Worm (Caenorhabditis elegans) whole organism, young adult: Measurements from ENCODE around the gene C04E12.4.
"Not testable (repeated sequence)": the region's sequence is repeated elsewhere in the genome, so short reads cannot be mapped to it uniquely, and the experiment has no call there.

Source experiments
- F23B12.7 ChIP-seq: sonication (generic microtip); optimal IDR thresholded peaks from 2 replicates; lab custom pipeline; 2017; ENCODE audit warnings: missing genetic modification characterization, mild to moderate bottlenecking, missing compliant biosample characterization, antibody characterized with exemption, moderate library complexity; ENCODE audit not compliant: insufficient read depth
- F49E8.2 ChIP-seq: sonication (generic microtip); optimal IDR thresholded peaks from 3 replicates; lab custom pipeline; 2017; ENCODE audit warnings: missing genetic modification characterization, mild to moderate bottlenecking, missing compliant biosample characterization, antibody characterized with exemption, moderate library complexity; ENCODE audit not compliant: insufficient read depth
- F57C9.4 ChIP-seq: sonication (generic microtip); optimal IDR thresholded peaks from 2 replicates; lab custom pipeline; 2017; ENCODE audit warnings: mild to moderate bottlenecking, missing genetic modification characterization, missing compliant biosample characterization
- K11D2.4 ChIP-seq: fragments of 200-800 bp; sonication (Bioruptor generic); IDR thresholded peaks from 2 replicates; pipeline ENCODE4 v1.3.6; 2022; ENCODE audit warnings: missing genetic modification reagents, missing genetic modification characterization, missing compliant biosample characterization
- T26A5.8 ChIP-seq: sonication (generic microtip); optimal IDR thresholded peaks from 2 replicates; lab custom pipeline; 2016; ENCODE audit warnings: missing genetic modification characterization, missing compliant biosample characterization
- Y95B8A.8 ChIP-seq: fragments of 200-800 bp; sonication (Bioruptor generic); IDR thresholded peaks from 2 replicates; pipeline ENCODE4 v1.3.6; 2022; ENCODE audit warnings: missing genetic modification reagents, missing genetic modification characterization, missing compliant biosample characterization
- atf-7 ChIP-seq: sonication (generic microtip); optimal IDR thresholded peaks from 2 replicates; lab custom pipeline; 2017; ENCODE audit warnings: mild to moderate bottlenecking, missing genetic modification characterization, missing compliant biosample characterization
- attf-3 ChIP-seq: fragments of 200-800 bp; sonication (Bioruptor generic); conservative IDR thresholded peaks from 2 replicates; pipeline ENCODE4 v1.3.6; 2022; ENCODE audit warnings: missing genetic modification reagents, missing genetic modification characterization, missing compliant biosample characterization
- bed-1 ChIP-seq: fragments of 200-800 bp; sonication (Bioruptor generic); IDR thresholded peaks from 2 replicates; pipeline ENCODE4 v1.3.6; 2022; ENCODE audit warnings: missing genetic modification reagents, missing genetic modification characterization, missing compliant biosample characterization
- cebp-2 ChIP-seq: fragments of 200-800 bp; sonication (Bioruptor generic); IDR thresholded peaks from 2 replicates; pipeline ENCODE4 v1.3.6; 2022; ENCODE audit warnings: missing genetic modification characterization, missing compliant biosample characterization
- ceh-40 ChIP-seq: fragments of 200-800 bp; sonication (Bioruptor generic); IDR thresholded peaks from 2 replicates; pipeline ENCODE4 v1.3.6; 2022; ENCODE audit warnings: missing genetic modification characterization, missing compliant biosample characterization
- ceh-91 ChIP-seq: fragments of 200-800 bp; sonication (Bioruptor generic); IDR thresholded peaks from 2 replicates; pipeline ENCODE4 v1.3.6; 2022; ENCODE audit warnings: missing genetic modification reagents, missing genetic modification characterization, missing compliant biosample characterization
- chd-7 ChIP-seq: sonication (generic microtip); optimal IDR thresholded peaks from 2 replicates; lab custom pipeline; 2016; ENCODE audit warnings: mild to moderate bottlenecking, missing genetic modification characterization, moderate library complexity, missing compliant biosample characterization
- die-1 ChIP-seq: sonication (generic microtip); optimal IDR thresholded peaks from 2 replicates; lab custom pipeline; 2016; ENCODE audit warnings: missing genotype, mild to moderate bottlenecking, missing genetic modification characterization, missing compliant biosample characterization
- him-1 ChIP-seq: sonication (generic microtip); optimal IDR thresholded peaks from 2 replicates; lab custom pipeline; 2016; ENCODE audit warnings: missing genotype, missing genetic modification reagents, missing genetic modification characterization, missing compliant biosample characterization
- hmg-1.2 ChIP-seq: fragments of 200-800 bp; sonication (Bioruptor generic); IDR thresholded peaks from 2 replicates; pipeline ENCODE4 v1.3.6; 2022; ENCODE audit warnings: missing genetic modification reagents, missing genetic modification characterization, missing compliant biosample characterization
- hrde-1 ChIP-seq: sonication (generic microtip); optimal IDR thresholded peaks from 2 replicates; lab custom pipeline; 2016; ENCODE audit warnings: missing genetic modification characterization, mild to moderate bottlenecking, missing compliant biosample characterization, moderate library complexity, missing genotype, missing genetic modification reagents, borderline replicate concordance
- let-526 ChIP-seq: fragments of 200-800 bp; sonication (Bioruptor generic); IDR thresholded peaks from 2 replicates; pipeline ENCODE4 v1.3.6; 2022; ENCODE audit warnings: missing genetic modification reagents, missing genetic modification characterization, missing compliant biosample characterization
- let-607 ChIP-seq, 2 experiments: fragments of 200-800 bp in 1 of 2; sonication (Bioruptor generic) in 1 of 2; sonication (generic microtip) in 1 of 2; optimal IDR thresholded peaks; 2 replicates each; lab custom pipeline; 2016 to 2018; ENCODE audit warnings: mild to moderate bottlenecking in 2 of 2, missing compliant biosample characterization in 2 of 2, missing genetic modification characterization in 2 of 2, moderate library complexity in 2 of 2, missing genotype in 1 of 2
- lin-26 ChIP-seq: fragments of 200-800 bp; sonication (Bioruptor generic); IDR thresholded peaks from 2 replicates; pipeline ENCODE4 v1.3.6; 2022; ENCODE audit warnings: missing genetic modification reagents, missing genetic modification characterization, missing compliant biosample characterization
- lin-35 ChIP-seq, 3 experiments: fragments of 150-350 bp in 2 of 3; sonication (generic microtip) in 1 of 3; optimal IDR thresholded peaks; 2 replicates each; lab custom pipeline; 2014 to 2018; ENCODE audit warnings: missing biosample characterization in 3 of 3, missing genetic modification characterization in 3 of 3, missing genetic modification reagents in 3 of 3
- madf-3 ChIP-seq: fragments of 200-800 bp; sonication (Bioruptor generic); IDR thresholded peaks from 2 replicates; pipeline ENCODE4 v1.3.6; 2022; ENCODE audit warnings: missing genetic modification reagents, missing genetic modification characterization, missing compliant biosample characterization
- madf-8 ChIP-seq: fragments of 200-800 bp; sonication (Bioruptor generic); conservative IDR thresholded peaks from 2 replicates; pipeline ENCODE4 v1.3.6; 2022; ENCODE audit warnings: missing genetic modification reagents, missing genetic modification characterization, missing compliant biosample characterization
- mcd-1 ChIP-seq: fragments of 200-800 bp; sonication (Bioruptor generic); IDR thresholded peaks from 2 replicates; pipeline ENCODE4 v1.3.6; 2022; ENCODE audit warnings: missing genetic modification reagents, missing genetic modification characterization, missing compliant biosample characterization
- nfya-1 ChIP-seq: sonication (generic microtip); optimal IDR thresholded peaks from 2 replicates; lab custom pipeline; 2017; ENCODE audit warnings: antibody characterized with exemption, missing compliant biosample characterization, missing genetic modification characterization, borderline replicate concordance; ENCODE audit not compliant: insufficient read depth
- nfya-2 ChIP-seq: fragments of 200-800 bp; sonication (Bioruptor generic); IDR thresholded peaks from 2 replicates; pipeline ENCODE4 v1.3.6; 2022; ENCODE audit warnings: missing genetic modification reagents, missing genetic modification characterization, missing compliant biosample characterization
- nhr-120 ChIP-seq: fragments of 200-800 bp; sonication (Bioruptor generic); IDR thresholded peaks from 2 replicates; pipeline ENCODE4 v1.3.6; 2022; ENCODE audit warnings: missing genetic modification characterization, missing compliant biosample characterization
- nhr-27 ChIP-seq: fragments of 200-800 bp; sonication (Bioruptor generic); optimal IDR thresholded peaks from 2 replicates; lab custom pipeline; 2018; ENCODE audit warnings: mild to moderate bottlenecking, missing genetic modification characterization, moderate library complexity, missing compliant biosample characterization
- nhr-90 ChIP-seq: sonication (generic microtip); optimal IDR thresholded peaks from 2 replicates; lab custom pipeline; 2016; ENCODE audit warnings: missing genotype, mild to moderate bottlenecking, missing genetic modification characterization, missing compliant biosample characterization
- pbrm-1 ChIP-seq: fragments of 200-800 bp; sonication (Bioruptor generic); IDR thresholded peaks from 2 replicates; pipeline ENCODE4 v1.3.6; 2022; ENCODE audit warnings: missing genetic modification reagents, missing genetic modification characterization, missing compliant biosample characterization
- rpc-1 ChIP-seq, 2 experiments: fragments of 150-350 bp in 1 of 2; sonication (generic microtip) in 1 of 2; optimal IDR thresholded peaks; 2 replicates each; lab custom pipeline; 2014 to 2018; ENCODE audit warnings: missing biosample characterization in 1 of 2, missing genetic modification characterization in 1 of 2, missing genetic modification reagents in 1 of 2, missing genotype in 1 of 2
- sea-2 ChIP-seq: fragments of 200-800 bp; sonication (Bioruptor generic); IDR thresholded peaks from 2 replicates; pipeline ENCODE4 v1.3.6; 2022; ENCODE audit warnings: missing genetic modification characterization, missing compliant biosample characterization
- snpc-3.4 ChIP-seq: sonication (generic microtip); optimal IDR thresholded peaks from 2 replicates; lab custom pipeline; 2017; ENCODE audit warnings: missing genetic modification characterization, mild to moderate bottlenecking, missing compliant biosample characterization, antibody characterized with exemption, moderate library complexity, missing genotype, missing genetic modification reagents
- ztf-28 ChIP-seq: fragments of 200-800 bp; sonication (Bioruptor generic); IDR thresholded peaks from 2 replicates; pipeline ENCODE4 v1.3.6; 2022; ENCODE audit warnings: missing genetic modification reagents, missing genetic modification characterization, missing compliant biosample characterization
- ztf-6 ChIP-seq: fragments of 200-800 bp; sonication (Bioruptor generic); IDR thresholded peaks from 2 replicates; pipeline ENCODE4 v1.3.6; 2022; ENCODE audit warnings: missing genetic modification reagents, missing genetic modification characterization, missing compliant biosample characterization

The C04E12.4 gene

DNA sequence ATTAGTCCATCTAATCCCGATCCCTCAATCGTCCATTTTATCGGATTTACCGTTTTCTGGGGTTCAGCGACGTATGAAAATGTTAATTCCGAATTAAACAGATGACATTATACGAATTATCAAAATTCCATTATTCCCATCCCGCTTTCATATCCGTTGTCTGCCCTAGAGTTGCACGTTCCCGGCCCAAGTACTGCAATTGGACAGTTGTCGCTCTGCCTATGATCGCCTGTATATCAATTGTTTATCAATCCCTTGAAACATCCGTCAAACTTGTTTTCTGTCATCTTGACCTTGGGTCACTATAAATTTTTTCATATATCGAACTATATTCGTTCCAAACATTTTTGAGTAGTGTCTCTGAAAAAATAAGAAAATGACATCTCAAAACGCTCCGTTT lies 4.3 kb upstream of the C04E12.4 start, which contains the start of gene C04E12.5:
TSS of gene C04E12.5 (plus strand) at position 301 of the 400 bp plus-strand sequence.
- TF ChIP-seq lin-26 (no peak), lin-35 (GFP tag; optimal IDR thresholded peaks at IDR 0.05; lab: Kevin White, UChicago) (no peak), rpc-1 (optimal IDR thresholded peaks at IDR 0.05; lab: Kevin White, UChicago) (no peak), rpc-1 (tag; optimal IDR thresholded peaks at IDR 0.05; lab: Kevin White, UChicago) (no peak), Y95B8A.8 (GFP tag; lab: Robert Waterston, UW) (no peak), K11D2.4 (GFP tag; lab: Robert Waterston, UW) (no peak), chd-7 (tag; lab: Kevin White, UChicago) (no peak), die-1 (no peak), nhr-120 (GFP tag; lab: Robert Waterston, UW) (no peak), ztf-6 (GFP tag; lab: Robert Waterston, UW) (no peak), cebp-2 (GFP tag; lab: Robert Waterston, UW) (no peak), bed-1 (no peak), mcd-1 (GFP tag; lab: Robert Waterston, UW) (no peak), madf-8 (GFP tag; lab: Robert Waterston, UW) (no peak), sea-2 (no peak), ceh-40 (GFP tag; lab: Robert Waterston, UW) (no peak), madf-3 (GFP tag; lab: Robert Waterston, UW) (no peak)
- TF ChIP-seq, all 124 proteins: peak for 0

ce11 chrV:3361633-3362032 lies 942 bp upstream of the C04E12.4 start:
- no peak for TF ChIP-seq hrde-1 (tag; lab: Kevin White, UChicago)
- TF ChIP-seq him-1 (tag; lab: Kevin White, UChicago): no peak
- no peak for TF ChIP-seq ceh-91 (GFP tag; lab: Robert Waterston, UW)
- no peak for TF ChIP-seq pbrm-1 (GFP tag; lab: Robert Waterston, UW)
- TF ChIP-seq snpc-3.4: no peak
- TF ChIP-seq attf-3 (GFP tag; lab: Robert Waterston, UW): no peak
- TF ChIP-seq nfya-2 (GFP tag; lab: Robert Waterston, UW): no peak
- TF ChIP-seq Y95B8A.8 (GFP tag; lab: Robert Waterston, UW): no peak
- no peak for TF ChIP-seq nhr-90 (tag; lab: Kevin White, UChicago)

ce11 chrV:3367773-3368172 lies 5.2 kb downstream of the C04E12.4 start, which contains the start of gene C04E12.2:
Gene C04E12.2, plus strand, starts transcription at chrV:3368073.
- not testable (repeated sequence) for TF ChIP-seq nhr-27, nfya-1, atf-7 (tag; lab: Kevin White, UChicago)
- TF ChIP-seq, all 124 proteins: peak for 0; not testable (repeated sequence) for 124

DNA sequence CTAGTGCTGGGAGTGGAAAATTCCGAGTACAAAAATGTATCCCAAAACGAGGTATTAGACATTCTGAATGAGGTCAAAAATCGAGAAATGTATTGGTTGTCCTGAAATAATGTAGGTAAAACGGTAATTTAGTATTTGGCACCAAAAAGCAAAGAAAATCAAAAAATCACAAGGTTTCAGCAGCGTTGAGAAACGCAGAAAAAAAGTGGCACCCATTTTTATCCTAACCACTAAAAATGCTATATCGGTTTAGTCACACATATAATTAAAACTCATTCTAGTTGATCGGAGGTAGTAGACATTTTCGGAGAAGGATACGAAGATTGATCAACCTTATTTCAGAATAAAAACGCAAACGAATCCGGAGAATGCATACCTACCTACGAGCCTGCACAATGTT lies 10.1 kb downstream of the C04E12.4 start, which contains the start of gene srx-121:
TSS of gene srx-121 (minus strand) at position 101 of the 400 bp plus-strand sequence.
- TF ChIP-seq F23B12.7 (no peak), hmg-1.2 (GFP tag; lab: Robert Waterston, UW) (no peak), ceh-40 (GFP tag; lab: Robert Waterston, UW) (no peak)

- TF ChIP-seq him-1 (tag; lab: Kevin White, UChicago): no peak
- TF ChIP-seq T26A5.8 (tag; lab: Kevin White, UChicago): no peak
- no peak for TF ChIP-seq F49E8.2 (tag; lab: Kevin White, UChicago)
- TF ChIP-seq F57C9.4 (tag; lab: Kevin White, UChicago): no peak
- no peak for TF ChIP-seq let-607 (tag; optimal IDR thresholded peaks at IDR 0.05; lab: Kevin White, UChicago)
- TF ChIP-seq nhr-90 (tag; lab: Kevin White, UChicago): no peak
- TF ChIP-seq ztf-28 (GFP tag; lab: Robert Waterston, UW): no peak
- no peak for TF ChIP-seq K11D2.4 (GFP tag; lab: Robert Waterston, UW)
- no peak for TF ChIP-seq ceh-40 (GFP tag; lab: Robert Waterston, UW)
- no peak for TF ChIP-seq let-526
- no peak for TF ChIP-seq nhr-120 (GFP tag; lab: Robert Waterston, UW)
- TF ChIP-seq snpc-3.4: no peak
- TF ChIP-seq, all 124 proteins: peak for 0
Observed at ce11 chrV:3376973-3377372, 14.4 kb downstream of the C04E12.4 start, which contains the start of gene srbc-2. Gene srbc-2, minus strand, starts transcription at chrV:3377073.
